Fruit fly (Drosophila melanogaster) whole organism, prepupa: ENCODE measurements around the gene BtbVII.

Source experiments
- Blimp-1 ChIP-seq: fragments of 200-800 bp; sonication (Bioruptor generic); optimal IDR thresholded peaks from 3 replicates; lab custom pipeline; 2017; ENCODE audit warnings: missing biosample characterization, missing genetic modification characterization, mild to moderate bottlenecking, moderate library complexity, missing genetic modification reagents
- CG10631 ChIP-seq: fragments of 200-800 bp; sonication (Bioruptor generic); optimal IDR thresholded peaks from 2 replicates; lab custom pipeline; 2016; ENCODE audit warnings: missing biosample characterization, missing genetic modification characterization
- CG10669 ChIP-seq: fragments of 200-800 bp; sonication (Bioruptor generic); optimal IDR thresholded peaks from 3 replicates; lab custom pipeline; 2018; ENCODE audit warnings: missing biosample characterization, mild to moderate bottlenecking, missing genetic modification characterization, moderate library complexity
- CG11762 ChIP-seq: fragments of 200-800 bp; sonication (Bioruptor generic); optimal IDR thresholded peaks from 3 replicates; lab custom pipeline; 2016; ENCODE audit warnings: missing biosample characterization, missing genetic modification characterization; ENCODE audit not compliant: insufficient read depth
- CG15336 ChIP-seq: fragments of 200-800 bp; sonication (Bioruptor generic); IDR thresholded peaks from 2 replicates; pipeline ENCODE4 v1.3.6; 2022; ENCODE audit warnings: missing biosample characterization, missing genetic modification characterization
- CG16779 ChIP-seq: fragments of 200-800 bp; sonication (Bioruptor generic); optimal IDR thresholded peaks from 3 replicates; lab custom pipeline; 2017; ENCODE audit warnings: missing biosample characterization, mild to moderate bottlenecking, missing genetic modification characterization
- CG3032 ChIP-seq: fragments of 200-800 bp; optimal IDR thresholded peaks from 2 replicates; lab custom pipeline; 2019; ENCODE audit warnings: missing biosample characterization, mild to moderate bottlenecking, missing genetic modification characterization, moderate library complexity
- CG34406 ChIP-seq: fragments of 200-800 bp; sonication (Bioruptor generic); optimal IDR thresholded peaks from 3 replicates; lab custom pipeline; 2016; ENCODE audit warnings: missing biosample characterization, missing genetic modification characterization
- CG6163 ChIP-seq: fragments of 200-800 bp; sonication (Bioruptor generic); IDR thresholded peaks from 3 replicates; pipeline ENCODE4 v1.3.6; 2022; ENCODE audit warnings: missing biosample characterization, missing genetic modification characterization
- CG6276 ChIP-seq: fragments of 200-800 bp; sonication (Bioruptor generic); optimal IDR thresholded peaks from 2 replicates; lab custom pipeline; 2017; ENCODE audit warnings: missing biosample characterization, mild to moderate bottlenecking, missing genetic modification characterization
- CG6808 ChIP-seq: fragments of 200-800 bp; sonication (Bioruptor generic); optimal IDR thresholded peaks from 3 replicates; lab custom pipeline; 2017; ENCODE audit warnings: missing biosample characterization, missing genetic modification characterization, mild to moderate bottlenecking, moderate library complexity, missing genetic modification reagents
- CG6854 ChIP-seq: fragments of 200-800 bp; sonication (Bioruptor generic); optimal IDR thresholded peaks from 2 replicates; lab custom pipeline; 2017; ENCODE audit warnings: missing biosample characterization, mild to moderate bottlenecking, missing genetic modification characterization
- CG7368 ChIP-seq: fragments of 200-800 bp; sonication (Bioruptor generic); optimal IDR thresholded peaks from 3 replicates; lab custom pipeline; 2016; ENCODE audit warnings: missing biosample characterization, missing genetic modification characterization
- CG8632 ChIP-seq: fragments of 200-800 bp; sonication (Bioruptor generic); optimal IDR thresholded peaks from 3 replicates; lab custom pipeline; 2016; ENCODE audit warnings: missing biosample characterization, missing genetic modification characterization
- CG9139 ChIP-seq: fragments of 200-800 bp; sonication (Bioruptor generic); optimal IDR thresholded peaks from 3 replicates; lab custom pipeline; 2017; ENCODE audit warnings: missing biosample characterization, mild to moderate bottlenecking, missing genetic modification characterization
- Eip75B ChIP-seq: fragments of 200-800 bp; sonication (Bioruptor generic); optimal IDR thresholded peaks from 3 replicates; lab custom pipeline; 2016; ENCODE audit warnings: missing biosample characterization, missing genetic modification characterization
- Ets21C ChIP-seq: fragments of 200-800 bp; sonication (Bioruptor generic); optimal IDR thresholded peaks from 3 replicates; lab custom pipeline; 2016; ENCODE audit warnings: missing biosample characterization, missing genetic modification characterization
- Hr38 ChIP-seq: sonication (Bioruptor generic); optimal IDR thresholded peaks from 2 replicates; lab custom pipeline; 2016; ENCODE audit warnings: missing biosample characterization, missing genetic modification characterization
- Hr39 ChIP-seq: fragments of 200-800 bp; sonication (Bioruptor generic); optimal IDR thresholded peaks from 2 replicates; lab custom pipeline; 2016; ENCODE audit warnings: missing biosample characterization, missing genetic modification characterization
- Smox ChIP-seq: fragments of 200-800 bp; sonication (Bioruptor generic); optimal IDR thresholded peaks from 3 replicates; lab custom pipeline; 2016; ENCODE audit warnings: missing biosample characterization, missing genetic modification characterization
- Sox15 ChIP-seq: fragments of 200-800 bp; sonication (Bioruptor generic); optimal IDR thresholded peaks from 3 replicates; lab custom pipeline; 2016; ENCODE audit warnings: missing biosample characterization, missing genetic modification characterization
- achi ChIP-seq: fragments of 200-800 bp; sonication (Bioruptor generic); optimal IDR thresholded peaks from 3 replicates; lab custom pipeline; 2016; ENCODE audit warnings: missing biosample characterization, missing genetic modification characterization
- acj6 ChIP-seq: fragments of 200-800 bp; sonication (Bioruptor generic); optimal IDR thresholded peaks from 3 replicates; lab custom pipeline; 2016; ENCODE audit warnings: missing biosample characterization, missing genetic modification characterization
- cyc ChIP-seq: fragments of 200-800 bp; sonication (Bioruptor generic); optimal IDR thresholded peaks from 3 replicates; lab custom pipeline; 2016; ENCODE audit warnings: missing biosample characterization, missing genetic modification characterization
- dac ChIP-seq: fragments of 200-800 bp; sonication (Bioruptor generic); optimal IDR thresholded peaks from 2 replicates; lab custom pipeline; 2017; ENCODE audit warnings: missing biosample characterization, mild to moderate bottlenecking, missing genetic modification characterization
- dsx ChIP-seq: fragments of 200-800 bp; optimal IDR thresholded peaks from 3 replicates; lab custom pipeline; 2019; ENCODE audit warnings: missing biosample characterization, mild to moderate bottlenecking, missing genetic modification characterization, moderate library complexity; ENCODE audit not compliant: poor library complexity, severe bottlenecking
- eg ChIP-seq: fragments of 200-800 bp; sonication (Bioruptor generic); IDR thresholded peaks from 3 replicates; pipeline ENCODE4 v1.3.6; 2022; ENCODE audit warnings: missing biosample characterization, missing genetic modification characterization
- esn ChIP-seq: fragments of 200-800 bp; sonication (Bioruptor generic); optimal IDR thresholded peaks from 2 replicates; lab custom pipeline; 2016; ENCODE audit warnings: missing biosample characterization, mild to moderate bottlenecking, missing genetic modification characterization, moderate library complexity
- fd85E ChIP-seq: fragments of 200-800 bp; sonication (Bioruptor generic); optimal IDR thresholded peaks from 3 replicates; lab custom pipeline; 2016; ENCODE audit warnings: missing biosample characterization, missing genetic modification characterization
- pdm3 ChIP-seq: fragments of 200-800 bp; sonication (Bioruptor generic); optimal IDR thresholded peaks from 3 replicates; lab custom pipeline; 2016; ENCODE audit warnings: missing biosample characterization, missing genetic modification characterization
- salr ChIP-seq, 2 experiments: fragments of 200-800 bp; sonication (Bioruptor generic); optimal IDR thresholded peaks; 3 replicates each; lab custom pipeline; 2016 to 2018; ENCODE audit warnings: missing biosample characterization in 2 of 2, missing genetic modification characterization in 2 of 2, mild to moderate bottlenecking in 1 of 2
- ss ChIP-seq, 2 experiments: fragments of 200-800 bp; sonication (Bioruptor generic); optimal IDR thresholded peaks; 2 replicates in 1 of 2; 3 replicates in 1 of 2; lab custom pipeline; 2017 to 2018; ENCODE audit warnings: mild to moderate bottlenecking in 2 of 2, missing biosample characterization in 2 of 2, missing genetic modification characterization in 2 of 2, moderate library complexity in 1 of 2
- svp ChIP-seq: fragments of 200-800 bp; sonication (Bioruptor generic); peaks from one replicate; lab custom pipeline; 2016; ENCODE audit warnings: missing biosample characterization, missing genetic modification characterization

Gene BtbVII

dm6 chr3L:3109417-3110090, 38.9 kb upstream of the BtbVII start (continued):
- TF ChIP-seq CG15336 (no peak), fd85E (GFP tag; lab: Kevin White, UChicago) (no peak), Ets21C (GFP tag; lab: Kevin White, UChicago) (no peak), CG3032 (tag; lab: Kevin White, UChicago) (peak; percentile 55), eg (GFP tag; lab: Robert Waterston, UW) (no peak), CG9139 (GFP tag; lab: Kevin White, UChicago) (no peak), svp (GFP tag; lab: Kevin White, UChicago) (no peak), Hr38 (GFP tag; lab: Kevin White, UChicago) (no peak), Smox (no peak), Sox15 (GFP tag; lab: Kevin White, UChicago) (peak; percentile 15), CG34406 (GFP tag; lab: Kevin White, UChicago) (no peak), Hr39 (GFP tag; lab: Kevin White, UChicago) (no peak), CG16779 (tag; lab: Kevin White, UChicago) (no peak), ss (GFP tag; optimal IDR thresholded peaks at IDR 0.05; lab: Kevin White, UChicago) (peak in 1 of 2 experiments; percentile 26), CG10669 (GFP tag; lab: Kevin White, UChicago) (no peak), pdm3 (no peak), CG11762 (GFP tag; lab: Kevin White, UChicago) (no peak), Eip75B (GFP tag; lab: Kevin White, UChicago) (peak; percentile 55), CG10631 (peak; percentile 35)
- TF ChIP-seq, all 60 proteins: peak for 15

- TF ChIP-seq eg (GFP tag; lab: Robert Waterston, UW) (no peak), CG8632 (GFP tag; lab: Kevin White, UChicago) (no peak), CG16779 (tag; lab: Kevin White, UChicago) (no peak), fd85E (GFP tag; lab: Kevin White, UChicago) (no peak), achi (GFP tag; lab: Kevin White, UChicago) (no peak), salr (GFP tag; optimal IDR thresholded peaks at IDR 0.05; lab: Kevin White, UChicago) (no peak), esn (GFP tag; lab: Kevin White, UChicago) (no peak), cyc (GFP tag; lab: Kevin White, UChicago) (no peak), Ets21C (GFP tag; lab: Kevin White, UChicago) (no peak), acj6 (no peak), dsx (GFP tag; lab: Kevin White, UChicago) (no peak), CG6163 (GFP tag; lab: Robert Waterston, UW) (no peak), CG6276 (no peak), CG6854 (GFP tag; lab: Kevin White, UChicago) (no peak)
These were observed 37.3 kb upstream of the BtbVII start, which contains the start of gene CG45066 for dm6 chr3L:3111127-3111526. Gene CG45066 (minus strand): TSS chr3L:3111227.

dm6 chr3L:3114367-3114766, 34.1 kb upstream of the BtbVII start, which contains the start of gene CG45067:
Gene CG45067 (minus strand): TSS chr3L:3114467.
- TF ChIP-seq Blimp-1 (GFP tag; lab: Kevin White, UChicago) (no peak), dac (no peak), Ets21C (GFP tag; lab: Kevin White, UChicago) (no peak), CG7368 (GFP tag; lab: Kevin White, UChicago) (no peak), CG6808 (GFP tag; lab: Kevin White, UChicago) (no peak), salr (GFP tag; optimal IDR thresholded peaks at IDR 0.05; lab: Kevin White, UChicago) (no peak), CG9139 (GFP tag; lab: Kevin White, UChicago) (no peak)
